Worm (Caenorhabditis elegans): Measurements from ENCODE around the gene ZK1240.11.

ZK1240.11 gene

ce11 chrII:2305507-2305906 is 19.5 kb upstream of the ZK1240.11 start (continued):
- no peak for TF ChIP-seq arid-1 (GFP tag; conservative IDR thresholded peaks at IDR 0.05)
- TF ChIP-seq jun-1 (tag; optimal IDR thresholded peaks at IDR 0.05) = no peak
- no peak for TF ChIP-seq lin-29 (GFP tag; IDR thresholded peaks at IDR 0.05)
- TF ChIP-seq egl-43 (GFP tag; IDR thresholded peaks at IDR 0.05) = no peak
- no peak for TF ChIP-seq nhr-6 (tag; optimal IDR thresholded peaks at IDR 0.05)
- no peak for TF ChIP-seq daf-16 (GFP tag; optimal IDR thresholded peaks at IDR 0.05)
- TF ChIP-seq daf-16 (tag; optimal IDR thresholded peaks at IDR 0.05) = peak; percentile 52
- no peak for TF ChIP-seq unc-62 (GFP tag; optimal IDR thresholded peaks at IDR 0.05 in 1 of 2)
- no peak for TF ChIP-seq unc-62 (tag; optimal IDR thresholded peaks at IDR 0.05)
- TF ChIP-seq Y75B8A.6 (GFP tag; IDR thresholded peaks at IDR 0.05) = no peak
- TF ChIP-seq ceh-82 (tag; optimal IDR thresholded peaks at IDR 0.05) = no peak
- TF ChIP-seq nhr-102 (tag; optimal IDR thresholded peaks at IDR 0.05) = no peak
- no peak for TF ChIP-seq egl-27 (tag; optimal IDR thresholded peaks at IDR 0.05)
- TF ChIP-seq lsy-2 (tag; optimal IDR thresholded peaks at IDR 0.05) = no peak

- no peak for TF ChIP-seq Y48G9A.11 (GFP tag; IDR thresholded peaks at IDR 0.05)
- no peak for TF ChIP-seq ZK546.5 (tag; optimal IDR thresholded peaks at IDR 0.05)
These were observed 18.3 kb upstream of the ZK1240.11 start, which contains the start of gene B0281.3 for ce11 chrII:2306741-2307140. TSS of gene B0281.3 (plus strand) at chrII:2307041.

- no peak for TF ChIP-seq unc-62 (GFP tag; optimal IDR thresholded peaks at IDR 0.05 in 1 of 2)
- TF ChIP-seq unc-62 (tag; optimal IDR thresholded peaks at IDR 0.05) = no peak
- no peak for TF ChIP-seq dmd-6 (GFP tag; IDR thresholded peaks at IDR 0.05)
- no peak for TF ChIP-seq vab-7 (GFP tag; IDR thresholded peaks at IDR 0.05)
- TF ChIP-seq mes-2 (tag; optimal IDR thresholded peaks at IDR 0.05; ENCODE audit: poor library complexity, severe bottlenecking) = no peak
- no peak for TF ChIP-seq lim-7 (GFP tag; IDR thresholded peaks at IDR 0.05)
- no peak for TF ChIP-seq unc-39 (tag; optimal IDR thresholded peaks at IDR 0.05)
- TF ChIP-seq zfp-2 (tag; optimal IDR thresholded peaks at IDR 0.05) = no peak
- no peak for TF ChIP-seq zip-2 (tag; optimal IDR thresholded peaks at IDR 0.05)
- TF ChIP-seq nhr-111 (GFP tag; optimal IDR thresholded peaks at IDR 0.05) = no peak
- no peak for TF ChIP-seq aly-2 (tag; optimal IDR thresholded peaks at IDR 0.05)
- no peak for TF ChIP-seq mxl-2 (GFP tag; conservative IDR thresholded peaks at IDR 0.05)
- no peak for TF ChIP-seq F10B5.3 (tag; optimal IDR thresholded peaks at IDR 0.05)
- no peak for TF ChIP-seq dmd-9 (GFP tag; IDR thresholded peaks at IDR 0.05)
- TF ChIP-seq set-16 (GFP tag; IDR thresholded peaks at IDR 0.05) = no peak
- TF ChIP-seq hlh-11 (tag; optimal IDR thresholded peaks at IDR 0.05) = no peak
- TF ChIP-seq sdz-12 (GFP tag; optimal IDR thresholded peaks at IDR 0.05) = no peak
These were observed 12.3 kb upstream of the ZK1240.11 start, which contains the start of the genes trim-21 and B0281.1 for ce11 chrII:2312747-2313146. TSS of gene trim-21 (minus strand) at chrII:2312847. TSS of gene B0281.1 (plus strand) at chrII:2313067.

- TF ChIP-seq unc-62 (GFP tag; optimal IDR thresholded peaks at IDR 0.05 in 1 of 2) = peak in 1 of 2 experiments; percentile 72
- TF ChIP-seq unc-62 (tag; optimal IDR thresholded peaks at IDR 0.05) = no peak
- TF ChIP-seq lim-7 (GFP tag; IDR thresholded peaks at IDR 0.05) = no peak
- no peak for TF ChIP-seq snpc-4 (tag; optimal IDR thresholded peaks at IDR 0.05)
- TF ChIP-seq nhr-48 (tag; optimal IDR thresholded peaks at IDR 0.05) = no peak
- TF ChIP-seq nhr-28 (tag; optimal IDR thresholded peaks at IDR 0.05) = peak; percentile 26
- TF ChIP-seq madf-9 (GFP tag; conservative IDR thresholded peaks at IDR 0.05) = no peak
- TF ChIP-seq skn-1 (tag; optimal IDR thresholded peaks at IDR 0.05) = no peak
- TF ChIP-seq nhr-41 (GFP tag; IDR thresholded peaks at IDR 0.05) = no peak
- no peak for TF ChIP-seq dpl-1 (GFP tag; optimal IDR thresholded peaks at IDR 0.05)
- no peak for TF ChIP-seq ztf-7 (tag; optimal IDR thresholded peaks at IDR 0.05)
- no peak for TF ChIP-seq Y105C5A.15 (GFP tag; IDR thresholded peaks at IDR 0.05)
- TF ChIP-seq pqm-1 (tag; optimal IDR thresholded peaks at IDR 0.05) = peak; percentile 76
- no peak for TF ChIP-seq hif-1 (tag; optimal IDR thresholded peaks at IDR 0.05)
- TF ChIP-seq lin-38 (GFP tag; IDR thresholded peaks at IDR 0.05) = no peak
- peak; percentile 22 for TF ChIP-seq aha-1 (tag)
- no peak for TF ChIP-seq lin-29 (GFP tag; IDR thresholded peaks at IDR 0.05)
- TF ChIP-seq dmd-6 (GFP tag; IDR thresholded peaks at IDR 0.05) = 0 out of 2 replicates have a peak, but pooled peaks have one; percentile 14
- peak; percentile 9; the same call in 1 of the 2 replicates for TF ChIP-seq php-3 (GFP tag; IDR thresholded peaks at IDR 0.05)
- TF ChIP-seq F49E8.2 (tag; optimal IDR thresholded peaks at IDR 0.05; ENCODE audit: borderline replicate concordance) = no peak
- no peak for TF ChIP-seq zip-2 (tag; optimal IDR thresholded peaks at IDR 0.05)
- no peak for TF ChIP-seq hlh-30 (tag; optimal IDR thresholded peaks at IDR 0.05; ENCODE audit: insufficient read depth)
These were observed 7.1 kb upstream of the ZK1240.11 start, which contains the start of the genes ZK1240.5 and ZK1240.9 for ce11 chrII:2317883-2318357. TSS of gene ZK1240.5 (minus strand) at chrII:2317933. TSS of gene ZK1240.9 (plus strand) at chrII:2318189.
